Fruit fly (Drosophila melanogaster) whole organism, embryonic: ENCODE results near the gene CG16790.

ENCODE experiments used
- Atf6 ChIP-seq: fragments of 200-800 bp; sonication (Bioruptor generic); IDR thresholded peaks from 2 replicates; pipeline ENCODE4 v1.3.6; 2022; ENCODE audit warnings: missing biosample characterization, missing genetic modification characterization
- CG11093 ChIP-seq: fragments of 200-800 bp; sonication (Bioruptor generic); IDR thresholded peaks from 3 replicates; pipeline ENCODE4 v1.3.6; 2022; ENCODE audit warnings: missing biosample characterization, missing genetic modification characterization
- CG11456 ChIP-seq: fragments of 200-800 bp; sonication (Bioruptor generic); IDR thresholded peaks from 3 replicates; pipeline ENCODE4 v1.3.6; 2022; ENCODE audit warnings: missing biosample characterization, missing genetic modification characterization
- CG12299 ChIP-seq: fragments of 200-800 bp; sonication (Bioruptor generic); optimal IDR thresholded peaks from 2 replicates; lab custom pipeline; 2018; ENCODE audit warnings: missing biosample characterization, mild to moderate bottlenecking, missing genetic modification characterization
- CG13287 ChIP-seq: fragments of 200-800 bp; sonication (Bioruptor generic); IDR thresholded peaks from 2 replicates; pipeline ENCODE4 v1.3.6; 2022; ENCODE audit warnings: missing biosample characterization, missing genetic modification characterization; ENCODE audit not compliant: partially characterized antibody
- CG13296 ChIP-seq: fragments of 200-800 bp; sonication (Bioruptor generic); optimal IDR thresholded peaks from 3 replicates; lab custom pipeline; 2018; ENCODE audit warnings: missing biosample characterization, mild to moderate bottlenecking, missing genetic modification characterization
- CG1792 ChIP-seq: fragments of 200-800 bp; sonication (Bioruptor generic); optimal IDR thresholded peaks from 2 replicates; lab custom pipeline; 2016; ENCODE audit warnings: missing biosample characterization, missing genetic modification characterization
- CG18262 ChIP-seq: fragments of 200-800 bp; optimal IDR thresholded peaks from 3 replicates; lab custom pipeline; 2019; ENCODE audit warnings: missing biosample characterization, mild to moderate bottlenecking, missing genetic modification characterization, moderate library complexity
- CG18619 ChIP-seq: fragments of 200-800 bp; sonication (Bioruptor generic); optimal IDR thresholded peaks from 3 replicates; lab custom pipeline; 2017; ENCODE audit warnings: missing biosample characterization, mild to moderate bottlenecking, missing genetic modification characterization
- CG2889 ChIP-seq: fragments of 200-800 bp; sonication (Bioruptor generic); IDR thresholded peaks from 3 replicates; pipeline ENCODE4 v1.3.6; 2022; ENCODE audit warnings: missing biosample characterization, missing genetic modification characterization
- CG30403 ChIP-seq: fragments of 200-800 bp; sonication (Bioruptor generic); optimal IDR thresholded peaks from 3 replicates; lab custom pipeline; 2016; ENCODE audit warnings: missing biosample characterization, missing genetic modification characterization
- CG42726 ChIP-seq: fragments of 200-800 bp; sonication (Bioruptor generic); IDR thresholded peaks from 2 replicates; pipeline ENCODE4 v1.3.6; 2022; ENCODE audit warnings: missing biosample characterization, missing genetic modification characterization; ENCODE audit not compliant: partially characterized antibody
- CG6654 ChIP-seq: fragments of 200-800 bp; sonication (Bioruptor generic); optimal IDR thresholded peaks from 2 replicates; lab custom pipeline; 2017; ENCODE audit warnings: missing biosample characterization, mild to moderate bottlenecking, missing genetic modification characterization
- CG7357 ChIP-seq: fragments of 200-800 bp; sonication (Bioruptor generic); IDR thresholded peaks from 3 replicates; pipeline ENCODE4 v1.3.6; 2022; ENCODE audit warnings: missing biosample characterization, missing genetic modification characterization
- CG7372 ChIP-seq: fragments of 200-800 bp; sonication (Bioruptor generic); IDR thresholded peaks from 2 replicates; pipeline ENCODE4 v1.3.6; 2022; ENCODE audit warnings: missing biosample characterization, missing genetic modification characterization
- CG8359 ChIP-seq: fragments of 200-800 bp; sonication (Bioruptor generic); optimal IDR thresholded peaks from 2 replicates; lab custom pipeline; 2017; ENCODE audit warnings: missing biosample characterization, mild to moderate bottlenecking, missing genetic modification characterization, borderline replicate concordance
- CHES-1-like ChIP-seq: fragments of 200-800 bp; sonication (Bioruptor generic); optimal IDR thresholded peaks from 2 replicates; lab custom pipeline; 2016; ENCODE audit warnings: missing biosample characterization, missing genetic modification characterization
- E2f1 ChIP-seq: fragments of 200-800 bp; sonication (Bioruptor generic); IDR thresholded peaks from 2 replicates; pipeline ENCODE4 v1.3.6; 2022; ENCODE audit warnings: missing biosample characterization, missing genetic modification characterization
- MTF-1 ChIP-seq: fragments of 200-800 bp; sonication (Bioruptor generic); optimal IDR thresholded peaks from 2 replicates; lab custom pipeline; 2018; ENCODE audit warnings: missing biosample characterization, mild to moderate bottlenecking, missing genetic modification characterization, borderline replicate concordance
- Myb ChIP-seq: fragments of 200-800 bp; sonication (Bioruptor generic); optimal IDR thresholded peaks from 2 replicates; lab custom pipeline; 2016; ENCODE audit warnings: missing biosample characterization, missing genetic modification characterization
- Oaz ChIP-seq: fragments of 200-800 bp; sonication (Bioruptor generic); IDR thresholded peaks from 2 replicates; pipeline ENCODE4 v1.3.6; 2022; ENCODE audit warnings: missing biosample characterization, missing genetic modification characterization
- Oli ChIP-seq: fragments of 200-800 bp; sonication (Bioruptor generic); optimal IDR thresholded peaks from 2 replicates; lab custom pipeline; 2018; ENCODE audit warnings: missing biosample characterization, mild to moderate bottlenecking, missing genetic modification characterization, moderate library complexity
- Ptx1 ChIP-seq: fragments of 200-800 bp; sonication (Bioruptor generic); IDR thresholded peaks from 2 replicates; pipeline ENCODE4 v1.3.6; 2022; ENCODE audit warnings: missing biosample characterization, missing genetic modification characterization
- Rfx ChIP-seq: fragments of 200-800 bp; sonication (Bioruptor generic); IDR thresholded peaks from 2 replicates; pipeline ENCODE4 v1.3.6; 2022; ENCODE audit warnings: missing biosample characterization, missing genetic modification characterization
- Spps ChIP-seq: fragments of 200-800 bp; sonication (Bioruptor generic); optimal IDR thresholded peaks from 2 replicates; lab custom pipeline; 2018; ENCODE audit warnings: missing biosample characterization, mild to moderate bottlenecking, missing genetic modification characterization
- Tbp ChIP-seq: fragments of >200 bp; optimal IDR thresholded peaks from 2 replicates; lab custom pipeline; 2018; ENCODE audit warnings: missing biosample characterization, missing genetic modification characterization
- ap ChIP-seq: fragments of 200-800 bp; sonication (Bioruptor generic); IDR thresholded peaks from 2 replicates; pipeline ENCODE4 v1.3.6; 2022; ENCODE audit warnings: missing biosample characterization, missing genetic modification characterization
- bab2 ChIP-seq: fragments of 200-800 bp; sonication (Bioruptor generic); optimal IDR thresholded peaks from 2 replicates; lab custom pipeline; 2016; ENCODE audit warnings: missing biosample characterization, missing genetic modification characterization
- cg ChIP-seq: fragments of 200-800 bp; sonication (Bioruptor generic); optimal IDR thresholded peaks from 3 replicates; lab custom pipeline; 2019; ENCODE audit warnings: missing biosample characterization, mild to moderate bottlenecking, missing genetic modification characterization, moderate library complexity
- crol ChIP-seq: fragments of 200-800 bp; sonication (Bioruptor generic); IDR thresholded peaks from 2 replicates; pipeline ENCODE4 v1.3.6; 2022; ENCODE audit warnings: missing biosample characterization, missing genetic modification characterization
- dmrt99B ChIP-seq: fragments of 200-800 bp; sonication (Bioruptor generic); optimal IDR thresholded peaks from 2 replicates; lab custom pipeline; 2018; ENCODE audit warnings: missing biosample characterization, mild to moderate bottlenecking, missing genetic modification characterization, moderate library complexity
- eve ChIP-seq, 2 experiments: fragments of >200 bp; optimal IDR thresholded peaks; 2 replicates each; lab custom pipeline; 2017; ENCODE audit warnings: missing biosample characterization in 2 of 2, missing genetic modification characterization in 2 of 2
- ftz-f1 ChIP-seq: fragments of 200-800 bp; sonication (Bioruptor generic); optimal IDR thresholded peaks from 2 replicates; lab custom pipeline; 2016; ENCODE audit warnings: missing biosample characterization, missing genetic modification characterization
- gro ChIP-seq: fragments of 200-800 bp; sonication (Bioruptor generic); optimal IDR thresholded peaks from 2 replicates; lab custom pipeline; 2016; ENCODE audit warnings: missing biosample characterization, missing genetic modification characterization
- hkb ChIP-seq, 2 experiments: fragments of 200-800 bp in 1 of 2; fragments of >200 bp in 1 of 2; sonication (Bioruptor generic) in 1 of 2; IDR thresholded peaks in 1 of 2; optimal IDR thresholded peaks in 1 of 2; 2 replicates each; pipeline versions ENCODE4 v1.3.6 to Lab custom; 2017 to 2022; ENCODE audit warnings: missing biosample characterization in 1 of 2, missing genetic modification characterization in 1 of 2
- ind ChIP-seq: fragments of 200-800 bp; sonication (Bioruptor generic); optimal IDR thresholded peaks from 3 replicates; lab custom pipeline; 2016; ENCODE audit warnings: missing biosample characterization, missing genetic modification characterization
- lab ChIP-seq: fragments of 200-800 bp; sonication (Bioruptor generic); optimal IDR thresholded peaks from 3 replicates; lab custom pipeline; 2017; ENCODE audit warnings: missing biosample characterization, missing genetic modification characterization, mild to moderate bottlenecking, moderate library complexity, missing genetic modification reagents
- mam ChIP-seq: fragments of 200-800 bp; sonication (Bioruptor generic); optimal IDR thresholded peaks from 3 replicates; lab custom pipeline; 2016; ENCODE audit warnings: missing biosample characterization, missing genetic modification characterization
- mld ChIP-seq: fragments of 200-800 bp; sonication (Bioruptor generic); IDR thresholded peaks from 3 replicates; pipeline ENCODE4 v1.3.6; 2022; ENCODE audit warnings: missing biosample characterization, missing genetic modification characterization; ENCODE audit not compliant: partially characterized antibody
- oc ChIP-seq: fragments of 200-800 bp; sonication (Bioruptor generic); optimal IDR thresholded peaks from 2 replicates; lab custom pipeline; 2018; ENCODE audit warnings: missing biosample characterization, mild to moderate bottlenecking, missing genetic modification characterization, moderate library complexity
- seq ChIP-seq: fragments of 200-800 bp; sonication (Bioruptor generic); IDR thresholded peaks from 2 replicates; pipeline ENCODE4 v1.3.6; 2022; ENCODE audit warnings: missing biosample characterization, missing genetic modification characterization
- tgo ChIP-seq: fragments of 200-800 bp; sonication (Bioruptor generic); IDR thresholded peaks from 3 replicates; pipeline ENCODE4 v1.3.6; 2022; ENCODE audit warnings: missing biosample characterization, missing genetic modification characterization
- trem ChIP-seq: fragments of 200-800 bp; optimal IDR thresholded peaks from 3 replicates; lab custom pipeline; 2019; ENCODE audit warnings: missing biosample characterization, mild to moderate bottlenecking, missing genetic modification characterization, moderate library complexity
- trh ChIP-seq: fragments of 200-800 bp; sonication (Bioruptor generic); optimal IDR thresholded peaks from 2 replicates; lab custom pipeline; 2016; ENCODE audit warnings: missing biosample characterization, missing genetic modification characterization
- tx ChIP-seq: fragments of 200-800 bp; sonication (Bioruptor generic); optimal IDR thresholded peaks from 2 replicates; lab custom pipeline; 2016; ENCODE audit warnings: missing biosample characterization, missing genetic modification characterization
- unpg ChIP-seq: fragments of 200-800 bp; sonication (Bioruptor generic); optimal IDR thresholded peaks from 3 replicates; lab custom pipeline; 2018; ENCODE audit warnings: missing biosample characterization, mild to moderate bottlenecking, missing genetic modification characterization, moderate library complexity
- vvl ChIP-seq: fragments of 200-800 bp; sonication (Bioruptor generic); IDR thresholded peaks from 2 replicates; pipeline ENCODE4 v1.3.6; 2022; ENCODE audit warnings: missing biosample characterization, missing genetic modification characterization
- z ChIP-seq: fragments of 200-800 bp; sonication (Bioruptor generic); IDR thresholded peaks from 3 replicates; pipeline ENCODE4 v1.3.6; 2022; ENCODE audit warnings: missing biosample characterization, missing genetic modification characterization
- zen ChIP-seq: fragments of 200-800 bp; sonication (Bioruptor generic); optimal IDR thresholded peaks from 3 replicates; lab custom pipeline; 2018; ENCODE audit warnings: missing biosample characterization, mild to moderate bottlenecking, missing genetic modification characterization, moderate library complexity
- zf30C ChIP-seq: fragments of 200-800 bp; sonication (Bioruptor generic); optimal IDR thresholded peaks from 3 replicates; lab custom pipeline; 2018; ENCODE audit warnings: missing biosample characterization, mild to moderate bottlenecking, missing genetic modification characterization
- zfh1 ChIP-seq: fragments of 200-800 bp; sonication (Bioruptor generic); IDR thresholded peaks from 3 replicates; pipeline ENCODE4 v1.3.6; 2022; ENCODE audit warnings: missing biosample characterization, missing genetic modification characterization

Gene CG16790

dm6 chr3R:9534125-9534496 is 35.9 kb downstream of the CG16790 start (continued):
- TF ChIP-seq tgo (GFP tag; lab: Robert Waterston, UW) (peak; percentile 91), trem (tag; lab: Kevin White, UChicago) (peak; percentile 93), z (0 out of 3 replicates have a peak, but pooled peaks have one; percentile 19), mam (peak; percentile 87), CG13296 (peak; percentile 81), ftz-f1 (GFP tag; lab: Kevin White, UChicago) (no peak), zfh1 (GFP tag; lab: Robert Waterston, UW) (peak; percentile 91), cg (GFP tag; lab: Kevin White, UChicago) (peak; percentile 23), dmrt99B (tag; lab: Kevin White, UChicago) (peak; percentile 98), unpg (GFP tag; lab: Kevin White, UChicago) (peak; percentile 97), crol (peak; percentile 42; the same call in 1 of the 2 replicates), Spps (tag; lab: Kevin White, UChicago) (peak; percentile 88), hkb (optimal IDR thresholded peaks at IDR 0.05; lab: Kevin White, UChicago) (no peak), hkb (GFP tag; IDR thresholded peaks at IDR 0.05; lab: Robert Waterston, UW) (peak; percentile 93), E2f1 (GFP tag; lab: Robert Waterston, UW) (peak; percentile 91), CG18262 (tag; lab: Kevin White, UChicago) (peak; percentile 95), Oli (tag; lab: Kevin White, UChicago) (peak; percentile 96), tx (peak; percentile 91), CHES-1-like (peak; percentile 90), CG1792 (GFP tag; lab: Kevin White, UChicago) (peak; percentile 92), Tbp (GFP tag; lab: Kevin White, UChicago) (no peak), CG18619 (GFP tag; lab: Kevin White, UChicago) (peak; percentile 89), lab (peak; percentile 93), Myb (GFP tag; lab: Kevin White, UChicago) (peak; percentile 75), gro (GFP tag; lab: Kevin White, UChicago) (peak; percentile 88), zf30C (peak; percentile 58), Oaz (peak; percentile 73), Atf6 (GFP tag; lab: Robert Waterston, UW) (peak; percentile 89), CG7357 (GFP tag; lab: Robert Waterston, UW) (peak; percentile 82), CG6654 (GFP tag; lab: Kevin White, UChicago) (peak; percentile 77), ap (GFP tag; lab: Robert Waterston, UW) (peak; percentile 90), trh (GFP tag; lab: Kevin White, UChicago) (peak; percentile 80), seq (GFP tag; lab: Robert Waterston, UW) (peak; percentile 82), CG12299 (tag; lab: Kevin White, UChicago) (peak; percentile 92), mld (GFP tag; lab: Robert Waterston, UW) (no peak), eve (GFP tag; optimal IDR thresholded peaks at IDR 0.05; lab: Kevin White, UChicago) (peak in 1 of 2 experiments; percentile 98), oc (tag; lab: Kevin White, UChicago) (peak; percentile 95), CG42726 (GFP tag; lab: Robert Waterston, UW) (no peak), CG30403 (GFP tag; lab: Kevin White, UChicago) (peak; percentile 95), Rfx (peak; percentile 87; the same call in 1 of the 2 replicates), MTF-1 (GFP tag; lab: Kevin White, UChicago) (peak; percentile 87), CG8359 (GFP tag; lab: Kevin White, UChicago) (peak; percentile 83), CG7372 (GFP tag; lab: Robert Waterston, UW) (peak; percentile 87), CG11456 (GFP tag; lab: Robert Waterston, UW) (peak; percentile 88; the same call in 2 of the 3 replicates), Ptx1 (peak; percentile 92), CG2889 (GFP tag; lab: Robert Waterston, UW) (peak; percentile 84), ind (peak; percentile 91), CG11093 (GFP tag; lab: Robert Waterston, UW) (peak; percentile 89), vvl (GFP tag; lab: Robert Waterston, UW) (peak; percentile 97), CG13287 (no peak), bab2 (peak; percentile 95), zen (peak; percentile 82)
